Fruit fly (Drosophila melanogaster) whole organism, embryonic: ENCODE measurements around the gene Vm26Ac.

Experiments
- BtbVII ChIP-seq: fragments of 200-800 bp; sonication (Bioruptor generic); optimal IDR thresholded peaks from 3 replicates; lab custom pipeline; 2017; ENCODE audit warnings: missing biosample characterization, mild to moderate bottlenecking, missing genetic modification characterization
- CG10654 ChIP-seq: fragments of 200-800 bp; sonication (Bioruptor generic); optimal IDR thresholded peaks from 2 replicates; lab custom pipeline; 2016; ENCODE audit warnings: missing biosample characterization, missing genetic modification characterization
- CG11696 ChIP-seq: fragments of 200-800 bp; sonication (Bioruptor generic); IDR thresholded peaks from 2 replicates; pipeline ENCODE4 v1.3.6; 2022; ENCODE audit warnings: missing biosample characterization, missing genetic modification characterization
- CG12155 ChIP-seq: fragments of 200-800 bp; sonication (Bioruptor generic); optimal IDR thresholded peaks from 3 replicates; lab custom pipeline; 2016; ENCODE audit warnings: missing biosample characterization, missing genetic modification characterization
- CG12769 ChIP-seq: fragments of 200-800 bp; sonication (Bioruptor generic); optimal IDR thresholded peaks from 2 replicates; lab custom pipeline; 2019; ENCODE audit warnings: missing biosample characterization, mild to moderate bottlenecking, missing genetic modification characterization, moderate library complexity
- CG14441 ChIP-seq: fragments of 200-800 bp; sonication (Bioruptor generic); IDR thresholded peaks from 2 replicates; pipeline ENCODE4 v1.3.6; 2022; ENCODE audit warnings: missing biosample characterization, missing genetic modification characterization
- CG1602 ChIP-seq: fragments of 200-800 bp; sonication (Bioruptor generic); optimal IDR thresholded peaks from 3 replicates; lab custom pipeline; 2016; ENCODE audit warnings: missing biosample characterization, missing genetic modification characterization
- CG18599 ChIP-seq: fragments of 200-800 bp; sonication (Bioruptor generic); optimal IDR thresholded peaks from 3 replicates; lab custom pipeline; 2017; ENCODE audit warnings: missing biosample characterization, missing genetic modification characterization, mild to moderate bottlenecking, moderate library complexity, missing genetic modification reagents
- CG2889 ChIP-seq: fragments of 200-800 bp; sonication (Bioruptor generic); IDR thresholded peaks from 3 replicates; pipeline ENCODE4 v1.3.6; 2022; ENCODE audit warnings: missing biosample characterization, missing genetic modification characterization
- CG31365 ChIP-seq: fragments of 200-800 bp; sonication (Bioruptor generic); optimal IDR thresholded peaks from 2 replicates; lab custom pipeline; 2018; ENCODE audit warnings: missing biosample characterization, mild to moderate bottlenecking, missing genetic modification characterization
- CG33213 ChIP-seq: fragments of 200-800 bp; sonication (Bioruptor generic); optimal IDR thresholded peaks from 3 replicates; lab custom pipeline; 2016; ENCODE audit warnings: missing biosample characterization, missing genetic modification characterization
- CG34422 ChIP-seq: fragments of 200-800 bp; sonication (Bioruptor generic); IDR thresholded peaks from 3 replicates; pipeline ENCODE4 v1.3.6; 2022; ENCODE audit warnings: missing biosample characterization, missing genetic modification characterization
- CG5953 ChIP-seq: fragments of 200-800 bp; sonication (Bioruptor generic); IDR thresholded peaks from 2 replicates; pipeline ENCODE4 v1.3.6; 2022; ENCODE audit warnings: missing biosample characterization, missing genetic modification characterization
- CG6791 ChIP-seq: fragments of 200-800 bp; sonication (Bioruptor generic); IDR thresholded peaks from 3 replicates; pipeline ENCODE4 v1.3.6; 2022; ENCODE audit warnings: missing biosample characterization, missing genetic modification characterization; ENCODE audit not compliant: partially characterized antibody
- CG7556 ChIP-seq: fragments of 200-800 bp; sonication (Bioruptor generic); optimal IDR thresholded peaks from 2 replicates; lab custom pipeline; 2017; ENCODE audit warnings: missing biosample characterization, mild to moderate bottlenecking, missing genetic modification characterization
- CG7786 ChIP-seq: fragments of 200-800 bp; sonication (Bioruptor generic); optimal IDR thresholded peaks from 2 replicates; lab custom pipeline; 2016; ENCODE audit warnings: missing biosample characterization, missing genetic modification characterization
- CG9215 ChIP-seq: fragments of 200-800 bp; sonication (Bioruptor generic); IDR thresholded peaks from 2 replicates; pipeline ENCODE4 v1.3.6; 2022; ENCODE audit warnings: missing biosample characterization, missing genetic modification characterization
- CTCF ChIP-seq: fragments of 200-800 bp; sonication (Bioruptor generic); optimal IDR thresholded peaks from 2 replicates; lab custom pipeline; 2017; ENCODE audit warnings: missing biosample characterization, mild to moderate bottlenecking, missing genetic modification characterization, moderate library complexity
- Elba2 ChIP-seq: fragments of 200-800 bp; sonication (Bioruptor generic); optimal IDR thresholded peaks from 3 replicates; lab custom pipeline; 2016; ENCODE audit warnings: missing biosample characterization, missing genetic modification characterization
- HHEX ChIP-seq: fragments of 200-800 bp; sonication (Bioruptor generic); optimal IDR thresholded peaks from 3 replicates; lab custom pipeline; 2017; ENCODE audit warnings: missing biosample characterization, mild to moderate bottlenecking, missing genetic modification characterization, missing genetic modification reagents
- MESR4 ChIP-seq: fragments of 200-800 bp; sonication (Bioruptor generic); optimal IDR thresholded peaks from 2 replicates; lab custom pipeline; 2018; ENCODE audit warnings: missing biosample characterization, mild to moderate bottlenecking, missing genetic modification characterization, moderate library complexity
- NK7.1 ChIP-seq: fragments of 200-800 bp; sonication (Bioruptor generic); optimal IDR thresholded peaks from 3 replicates; lab custom pipeline; 2016; ENCODE audit warnings: missing biosample characterization, missing genetic modification characterization
- Pdp1 ChIP-seq, 2 experiments: fragments of 200-800 bp; sonication (Bioruptor generic); optimal IDR thresholded peaks; 3 replicates each; lab custom pipeline; 2016; ENCODE audit warnings: missing biosample characterization in 2 of 2, missing genetic modification characterization in 2 of 2, mild to moderate bottlenecking in 1 of 2, moderate library complexity in 1 of 2
- Side ChIP-seq: fragments of 200-800 bp; sonication (Bioruptor generic); optimal IDR thresholded peaks from 2 replicates; lab custom pipeline; 2016; ENCODE audit warnings: missing biosample characterization, missing genetic modification characterization
- Sox102F ChIP-seq: fragments of 200-800 bp; sonication (Bioruptor generic); optimal IDR thresholded peaks from 2 replicates; lab custom pipeline; 2018; ENCODE audit warnings: missing biosample characterization, mild to moderate bottlenecking, missing genetic modification characterization, moderate library complexity
- Vsx1 ChIP-seq: fragments of 200-800 bp; sonication (Bioruptor generic); optimal IDR thresholded peaks from 2 replicates; lab custom pipeline; 2017; ENCODE audit warnings: missing biosample characterization, mild to moderate bottlenecking, missing genetic modification characterization, missing genetic modification reagents
- bsh ChIP-seq, 2 experiments: fragments of 200-800 bp; sonication (Bioruptor generic); optimal IDR thresholded peaks; 2 replicates each; lab custom pipeline; 2017 to 2018; ENCODE audit warnings: mild to moderate bottlenecking in 2 of 2, missing biosample characterization in 2 of 2, missing genetic modification characterization in 2 of 2, moderate library complexity in 1 of 2
- btn ChIP-seq: fragments of 200-800 bp; sonication (Bioruptor generic); optimal IDR thresholded peaks from 2 replicates; lab custom pipeline; 2016; ENCODE audit warnings: missing biosample characterization, missing genetic modification characterization
- cad ChIP-seq: fragments of >200 bp; optimal IDR thresholded peaks from 2 replicates; lab custom pipeline; 2017; ENCODE audit warnings: missing biosample characterization, missing genetic modification characterization
- cato ChIP-seq: fragments of 200-800 bp; sonication (Bioruptor generic); optimal IDR thresholded peaks from 2 replicates; lab custom pipeline; 2016; ENCODE audit warnings: missing biosample characterization, missing genetic modification characterization, borderline replicate concordance
- cg ChIP-seq: fragments of 200-800 bp; sonication (Bioruptor generic); optimal IDR thresholded peaks from 3 replicates; lab custom pipeline; 2019; ENCODE audit warnings: missing biosample characterization, mild to moderate bottlenecking, missing genetic modification characterization, moderate library complexity
- chif ChIP-seq, 2 experiments: fragments of 200-800 bp; sonication (Bioruptor generic); optimal IDR thresholded peaks; 3 replicates each; lab custom pipeline; 2016; ENCODE audit warnings: missing biosample characterization in 2 of 2, missing genetic modification characterization in 2 of 2
- fd96Cb ChIP-seq: fragments of 200-800 bp; sonication (Bioruptor generic); optimal IDR thresholded peaks from 2 replicates; lab custom pipeline; 2018; ENCODE audit warnings: missing biosample characterization, mild to moderate bottlenecking, missing genetic modification characterization, moderate library complexity
- ftz-f1 ChIP-seq: fragments of 200-800 bp; sonication (Bioruptor generic); optimal IDR thresholded peaks from 2 replicates; lab custom pipeline; 2016; ENCODE audit warnings: missing biosample characterization, missing genetic modification characterization
- gro ChIP-seq: fragments of 200-800 bp; sonication (Bioruptor generic); optimal IDR thresholded peaks from 2 replicates; lab custom pipeline; 2016; ENCODE audit warnings: missing biosample characterization, missing genetic modification characterization
- her ChIP-seq: fragments of 200-800 bp; sonication (Bioruptor generic); optimal IDR thresholded peaks from 2 replicates; lab custom pipeline; 2016; ENCODE audit warnings: missing biosample characterization, missing genetic modification characterization
- insv ChIP-seq, 2 experiments: fragments of 200-800 bp; sonication (Bioruptor generic); optimal IDR thresholded peaks; 3 replicates each; lab custom pipeline; 2016 to 2018; ENCODE audit warnings: missing biosample characterization in 2 of 2, missing genetic modification characterization in 2 of 2
- jing ChIP-seq: fragments of 200-800 bp; sonication (Bioruptor generic); optimal IDR thresholded peaks from 2 replicates; lab custom pipeline; 2018; ENCODE audit warnings: missing biosample characterization, mild to moderate bottlenecking, missing genetic modification characterization
- jumu ChIP-seq: fragments of 200-800 bp; sonication (Bioruptor generic); optimal IDR thresholded peaks from 3 replicates; lab custom pipeline; 2016; ENCODE audit warnings: missing biosample characterization, missing genetic modification characterization
- lbe ChIP-seq: fragments of 200-800 bp; sonication (Bioruptor generic); optimal IDR thresholded peaks from 2 replicates; lab custom pipeline; 2016; ENCODE audit warnings: missing biosample characterization, mild to moderate bottlenecking, missing genetic modification characterization
- lilli ChIP-seq: fragments of 200-800 bp; sonication (Bioruptor generic); optimal IDR thresholded peaks from 3 replicates; lab custom pipeline; 2016; ENCODE audit warnings: missing biosample characterization, missing genetic modification characterization
- odd ChIP-seq: fragments of 200-800 bp; sonication (Bioruptor generic); optimal IDR thresholded peaks from 2 replicates; lab custom pipeline; 2017; ENCODE audit warnings: missing biosample characterization, mild to moderate bottlenecking, missing genetic modification characterization
- salm ChIP-seq: fragments of 200-800 bp; sonication (Bioruptor generic); optimal IDR thresholded peaks from 2 replicates; lab custom pipeline; 2018; ENCODE audit warnings: missing biosample characterization, mild to moderate bottlenecking, missing genetic modification characterization
- scrt ChIP-seq: fragments of 200-800 bp; sonication (Bioruptor generic); optimal IDR thresholded peaks from 2 replicates; lab custom pipeline; 2018; ENCODE audit warnings: missing biosample characterization, mild to moderate bottlenecking, missing genetic modification characterization, moderate library complexity
- seq ChIP-seq: fragments of 200-800 bp; sonication (Bioruptor generic); IDR thresholded peaks from 2 replicates; pipeline ENCODE4 v1.3.6; 2022; ENCODE audit warnings: missing biosample characterization, missing genetic modification characterization
- slbo ChIP-seq: fragments of 200-800 bp; sonication (Bioruptor generic); IDR thresholded peaks from 2 replicates; pipeline ENCODE4 v1.3.6; 2022; ENCODE audit warnings: missing biosample characterization, missing genetic modification characterization
- tio ChIP-seq: fragments of 200-800 bp; sonication (Bioruptor generic); optimal IDR thresholded peaks from 2 replicates; lab custom pipeline; 2017; ENCODE audit warnings: missing biosample characterization, missing genetic modification characterization, inconsistent platforms
- twi ChIP-seq: fragments of 200-800 bp; optimal IDR thresholded peaks from 2 replicates; lab custom pipeline; 2019; ENCODE audit warnings: missing biosample characterization, mild to moderate bottlenecking, missing genetic modification characterization, moderate library complexity
- unc-4 ChIP-seq: fragments of 200-800 bp; sonication (Bioruptor generic); IDR thresholded peaks from 2 replicates; pipeline ENCODE4 v1.3.6; 2022; ENCODE audit warnings: missing biosample characterization, missing genetic modification characterization; ENCODE audit not compliant: partially characterized antibody
- usp ChIP-seq: fragments of >200 bp; optimal IDR thresholded peaks from 2 replicates; lab custom pipeline; 2017; ENCODE audit warnings: missing biosample characterization, missing genetic modification characterization
- zen ChIP-seq: fragments of 200-800 bp; sonication (Bioruptor generic); optimal IDR thresholded peaks from 3 replicates; lab custom pipeline; 2018; ENCODE audit warnings: missing biosample characterization, mild to moderate bottlenecking, missing genetic modification characterization, moderate library complexity
- zen2 ChIP-seq: fragments of 200-800 bp; sonication (Bioruptor generic); IDR thresholded peaks from 3 replicates; pipeline ENCODE4 v1.3.6; 2022; ENCODE audit warnings: missing biosample characterization, missing genetic modification characterization; ENCODE audit not compliant: partially characterized antibody

The Vm26Ac gene

dm6 chr2L:5986094-5986493 lies 27.7 kb upstream of the Vm26Ac start, which contains the start of gene ifc (continued):
- no peak for TF ChIP-seq unc-4 (GFP tag; lab: Robert Waterston, UW)
- no peak for TF ChIP-seq odd (GFP tag; lab: Kevin White, UChicago)
- TF ChIP-seq Pdp1 (GFP tag; optimal IDR thresholded peaks at IDR 0.05; lab: Kevin White, UChicago), result peak; percentile 68 to 72
- TF ChIP-seq usp (GFP tag; lab: Kevin White, UChicago), result no peak
- TF ChIP-seq NK7.1 (GFP tag; lab: Kevin White, UChicago), result no peak
- no peak for TF ChIP-seq CG14441 (GFP tag; lab: Robert Waterston, UW)
- no peak for TF ChIP-seq slbo (GFP tag; lab: Robert Waterston, UW)
- peak; percentile 17 for TF ChIP-seq cato (GFP tag; lab: Kevin White, UChicago)
- TF ChIP-seq jumu (GFP tag; lab: Kevin White, UChicago), result peak; percentile 71
- peak; percentile 42 for TF ChIP-seq CG10654 (GFP tag; lab: Kevin White, UChicago)
- TF ChIP-seq CG11696 (GFP tag; lab: Robert Waterston, UW), result no peak
- no peak for TF ChIP-seq CG5953
- TF ChIP-seq Sox102F, result no peak
- no peak for TF ChIP-seq btn (GFP tag; lab: Kevin White, UChicago)
- TF ChIP-seq ftz-f1 (GFP tag; lab: Kevin White, UChicago), result no peak
- TF ChIP-seq tio, result no peak
- TF ChIP-seq Vsx1 (GFP tag; lab: Kevin White, UChicago), result no peak
- peak; percentile 31 for TF ChIP-seq HHEX (GFP tag; lab: Kevin White, UChicago)
- no peak for TF ChIP-seq zen2 (GFP tag; lab: Robert Waterston, UW)
- TF ChIP-seq MESR4 (GFP tag; lab: Kevin White, UChicago), result peak; percentile 85
- TF ChIP-seq salm, result no peak
- TF ChIP-seq lbe, result no peak
- no peak for TF ChIP-seq seq (GFP tag; lab: Robert Waterston, UW)
- TF ChIP-seq zen (tag; lab: Kevin White, UChicago), result peak; percentile 22
- no peak for TF ChIP-seq CG6791 (GFP tag; lab: Robert Waterston, UW)
- peak; percentile 59 for TF ChIP-seq CG1602 (GFP tag; lab: Kevin White, UChicago)
- peak; percentile 80 for TF ChIP-seq CG12769
- no peak for TF ChIP-seq CG9215 (GFP tag; lab: Robert Waterston, UW)
- TF ChIP-seq CG33213 (GFP tag; lab: Kevin White, UChicago), result peak; percentile 84
- no peak for TF ChIP-seq CG2889
- TF ChIP-seq CG12155 (GFP tag; lab: Kevin White, UChicago), result peak; percentile 37
- TF ChIP-seq CG18599, result peak; percentile 52
- TF ChIP-seq CG7786, result peak; percentile 54
- TF ChIP-seq bsh (GFP tag; optimal IDR thresholded peaks at IDR 0.05; lab: Kevin White, UChicago), result peak in 1 of 2 experiments; percentile 42
- TF ChIP-seq lilli (GFP tag; lab: Kevin White, UChicago), result peak; percentile 76
- peak; percentile 27 for TF ChIP-seq fd96Cb (tag; lab: Kevin White, UChicago)
- TF ChIP-seq BtbVII (GFP tag; lab: Kevin White, UChicago), result no peak
- peak; percentile 32 for TF ChIP-seq Side (GFP tag; lab: Kevin White, UChicago)
- no peak for TF ChIP-seq jing (GFP tag; lab: Kevin White, UChicago)
- TF ChIP-seq twi (tag; lab: Kevin White, UChicago), result no peak
- peak; percentile 71 for TF ChIP-seq her
- TF ChIP-seq cad (GFP tag; lab: Kevin White, UChicago), result no peak
- peak; percentile 67 for TF ChIP-seq gro (GFP tag; lab: Kevin White, UChicago)
- TF ChIP-seq insv (GFP tag; optimal IDR thresholded peaks at IDR 0.05; lab: Kevin White, UChicago), result peak in 1 of 2 experiments; percentile 44
- TF ChIP-seq CTCF (GFP tag; lab: Kevin White, UChicago), result peak; percentile 20
- no peak for TF ChIP-seq CG7556 (GFP tag; lab: Kevin White, UChicago)
- TF ChIP-seq CG34422, result no peak
- no peak for TF ChIP-seq cg (GFP tag; lab: Kevin White, UChicago)
- peak; percentile 13 for TF ChIP-seq CG31365 (tag; lab: Kevin White, UChicago)
- TF ChIP-seq chif (GFP tag; optimal IDR thresholded peaks at IDR 0.05; lab: Kevin White, UChicago), result peak in 1 of 2 experiments; percentile 59
- TF ChIP-seq scrt (GFP tag; lab: Kevin White, UChicago), result peak; percentile 62
- peak; percentile 52 for TF ChIP-seq Elba2
